Worm (Caenorhabditis elegans): ENCODE data around the gene asp-17.
A peak's percentile ranks its signal among the peaks of the same experiment; 100 is the strongest.

The asp-17 gene

ce11 chrV:19058086-19058485, 21.0 kb upstream of the asp-17 start:
- TF ChIP-seq nhr-20 (tag; optimal IDR thresholded peaks at IDR 0.05) (no peak), mdl-1 (tag; optimal IDR thresholded peaks at IDR 0.05) (no peak), fkh-10 (GFP tag; optimal IDR thresholded peaks at IDR 0.05) (no peak), efl-1 (optimal IDR thresholded peaks at IDR 0.05) (no peak), efl-1 (GFP tag; optimal IDR thresholded peaks at IDR 0.05 in 1 of 2) (no peak), vab-15 (tag; optimal IDR thresholded peaks at IDR 0.05) (no peak), mep-1 (tag; optimal IDR thresholded peaks at IDR 0.05) (no peak), nhr-47 (tag; optimal IDR thresholded peaks at IDR 0.05) (no peak), ceh-8 (GFP tag; optimal IDR thresholded peaks at IDR 0.05) (no peak), lir-3 (tag; optimal IDR thresholded peaks at IDR 0.05; ENCODE audit: poor library complexity) (no peak), fkh-4 (tag; optimal IDR thresholded peaks at IDR 0.05; ENCODE audit: borderline replicate concordance) (no peak), F16B12.6 (tag; optimal IDR thresholded peaks at IDR 0.05) (no peak)

ce11 chrV:19057602-19058001, 20.5 kb upstream of the asp-17 start:
- TF ChIP-seq efl-1 (optimal IDR thresholded peaks at IDR 0.05) = no peak
- peak in 1 of 2 experiments; percentile 61 for TF ChIP-seq efl-1 (GFP tag; optimal IDR thresholded peaks at IDR 0.05 in 1 of 2)
- TF ChIP-seq mep-1 (tag; optimal IDR thresholded peaks at IDR 0.05) = no peak
- no peak for TF ChIP-seq nhr-12 (tag; optimal IDR thresholded peaks at IDR 0.05)

ce11 chrV:19053281-19053680, 16.2 kb upstream of the asp-17 start:
- TF ChIP-seq nhr-20 (tag; optimal IDR thresholded peaks at IDR 0.05) (peak; percentile 5), nhr-71 (tag; optimal IDR thresholded peaks at IDR 0.05) (peak; percentile 10), nhr-90 (tag; optimal IDR thresholded peaks at IDR 0.05; ENCODE audit: poor library complexity) (peak; percentile 14), grh-1 (GFP tag; IDR thresholded peaks at IDR 0.05) (no peak), pax-3 (tag; optimal IDR thresholded peaks at IDR 0.05) (peak; percentile 33), vab-15 (tag; optimal IDR thresholded peaks at IDR 0.05) (no peak), jun-1 (tag; optimal IDR thresholded peaks at IDR 0.05) (peak; percentile 22), sox-4 (tag; optimal IDR thresholded peaks at IDR 0.05) (no peak), efl-1 (optimal IDR thresholded peaks at IDR 0.05) (no peak), efl-1 (GFP tag; optimal IDR thresholded peaks at IDR 0.05 in 1 of 2) (peak in 1 of 2 experiments; percentile 56), ceh-90 (tag; optimal IDR thresholded peaks at IDR 0.05) (no peak), isw-1 (GFP tag; IDR thresholded peaks at IDR 0.05) (no peak), elt-3 (tag; optimal IDR thresholded peaks at IDR 0.05) (no peak), lin-35 (GFP tag; optimal IDR thresholded peaks at IDR 0.05) (peak in 1 of 2 experiments; percentile 22), ets-5 (GFP tag; IDR thresholded peaks at IDR 0.05) (no peak), lin-39 (tag; optimal IDR thresholded peaks at IDR 0.05) (no peak), ceh-88 (GFP tag; IDR thresholded peaks at IDR 0.05) (no peak), nhr-12 (tag; optimal IDR thresholded peaks at IDR 0.05) (no peak), ztf-4 (tag; optimal IDR thresholded peaks at IDR 0.05) (no peak), hpl-2 (GFP tag; optimal IDR thresholded peaks at IDR 0.05) (peak; percentile 48), nhr-77 (tag; optimal IDR thresholded peaks at IDR 0.05) (no peak), snpc-4 (tag; optimal IDR thresholded peaks at IDR 0.05) (no peak), lsy-2 (tag; optimal IDR thresholded peaks at IDR 0.05) (no peak), elt-2 (tag; optimal IDR thresholded peaks at IDR 0.05) (peak; percentile 96), unc-30 (tag; optimal IDR thresholded peaks at IDR 0.05) (no peak)

- TF ChIP-seq elt-2 (tag; optimal IDR thresholded peaks at IDR 0.05) (peak; percentile 81), lin-13 (GFP tag; optimal IDR thresholded peaks at IDR 0.05) (no peak), nhr-90 (tag; optimal IDR thresholded peaks at IDR 0.05; ENCODE audit: poor library complexity) (peak; percentile 20), lin-35 (GFP tag; optimal IDR thresholded peaks at IDR 0.05) (peak in 1 of 2 experiments; percentile 35), lin-15B (tag; optimal IDR thresholded peaks at IDR 0.05) (no peak), pqm-1 (tag; optimal IDR thresholded peaks at IDR 0.05) (peak; percentile 56), rnt-1 (tag; optimal IDR thresholded peaks at IDR 0.05) (no peak), efl-1 (optimal IDR thresholded peaks at IDR 0.05) (no peak), efl-1 (GFP tag; optimal IDR thresholded peaks at IDR 0.05 in 1 of 2) (peak in 1 of 2 experiments; percentile 15)
These were observed 14.3 kb upstream of the asp-17 start for ce11 chrV:19051425-19051824.

Data from whole organism, L1 larva.